Worm (Caenorhabditis elegans) whole organism, late embryonic: ENCODE measurements around the gene T11G6.4.

Experiments used
- C08G9.2 ChIP-seq: sonication (generic microtip); optimal IDR thresholded peaks from 2 replicates; lab custom pipeline; 2016; ENCODE audit warnings: mild to moderate bottlenecking, missing genetic modification characterization, moderate library complexity, missing compliant biosample characterization
- Y22D7AL.16 ChIP-seq: sonication (generic microtip); optimal IDR thresholded peaks from 2 replicates; lab custom pipeline; 2016; ENCODE audit warnings: missing genetic modification characterization, missing compliant biosample characterization
- ama-1 ChIP-seq: fragments of 150-350 bp; optimal IDR thresholded peaks from 2 replicates; lab custom pipeline; 2014
- ceh-14 ChIP-seq: sonication (generic microtip); optimal IDR thresholded peaks from 2 replicates; lab custom pipeline; 2016; ENCODE audit warnings: missing genotype, missing genetic modification characterization, missing compliant biosample characterization
- ceh-18 ChIP-seq: sonication (generic microtip); optimal IDR thresholded peaks from 2 replicates; lab custom pipeline; 2016; ENCODE audit warnings: missing genetic modification characterization, missing compliant biosample characterization
- ceh-2 ChIP-seq: sonication (generic microtip); optimal IDR thresholded peaks from 2 replicates; lab custom pipeline; 2016; ENCODE audit warnings: missing genotype, missing genetic modification characterization, missing compliant biosample characterization
- ceh-34 ChIP-seq: sonication (generic microtip); optimal IDR thresholded peaks from 2 replicates; lab custom pipeline; 2016; ENCODE audit warnings: mild to moderate bottlenecking, missing genetic modification characterization, missing compliant biosample characterization
- ceh-9 ChIP-seq: sonication (generic microtip); optimal IDR thresholded peaks from 2 replicates; lab custom pipeline; 2016; ENCODE audit warnings: mild to moderate bottlenecking, missing genetic modification characterization, inconsistent platforms, missing compliant biosample characterization
- che-1 ChIP-seq: sonication (generic microtip); optimal IDR thresholded peaks from 2 replicates; lab custom pipeline; 2016; ENCODE audit warnings: mild to moderate bottlenecking, missing genetic modification characterization, missing compliant biosample characterization
- dve-1 ChIP-seq: sonication (generic microtip); optimal IDR thresholded peaks from 2 replicates; lab custom pipeline; 2017; ENCODE audit warnings: antibody characterized with exemption, mild to moderate bottlenecking, missing genetic modification characterization, missing compliant biosample characterization
- elt-4 ChIP-seq: sonication (generic microtip); optimal IDR thresholded peaks from 2 replicates; lab custom pipeline; 2016; ENCODE audit warnings: missing genetic modification characterization, missing compliant biosample characterization
- ets-4 ChIP-seq: sonication (generic microtip); optimal IDR thresholded peaks from 2 replicates; lab custom pipeline; 2016; ENCODE audit warnings: missing genetic modification characterization, missing compliant biosample characterization
- gmeb-2 ChIP-seq: sonication (generic microtip); optimal IDR thresholded peaks from 2 replicates; lab custom pipeline; 2016; ENCODE audit warnings: missing genetic modification characterization, inconsistent platforms, missing compliant biosample characterization
- hlh-15 ChIP-seq: sonication (generic microtip); optimal IDR thresholded peaks from 2 replicates; lab custom pipeline; 2016; ENCODE audit warnings: missing genetic modification characterization, missing compliant biosample characterization
- hlh-6 ChIP-seq: sonication (generic microtip); optimal IDR thresholded peaks from 2 replicates; lab custom pipeline; 2016; ENCODE audit warnings: missing genotype, missing genetic modification characterization, missing compliant biosample characterization
- hlh-8 ChIP-seq: sonication (generic microtip); optimal IDR thresholded peaks from 2 replicates; lab custom pipeline; 2016; ENCODE audit warnings: missing genotype, missing genetic modification characterization, missing compliant biosample characterization
- mec-3 ChIP-seq: sonication (generic microtip); optimal IDR thresholded peaks from 2 replicates; lab custom pipeline; 2016; ENCODE audit warnings: borderline replicate concordance, missing genetic modification characterization, missing compliant biosample characterization
- nfya-1 ChIP-seq: sonication (generic microtip); optimal IDR thresholded peaks from 2 replicates; lab custom pipeline; 2017; ENCODE audit warnings: missing genetic modification characterization, mild to moderate bottlenecking, missing compliant biosample characterization, antibody characterized with exemption, moderate library complexity
- nhr-232 ChIP-seq: sonication (generic microtip); optimal IDR thresholded peaks from 2 replicates; lab custom pipeline; 2016; ENCODE audit warnings: missing genetic modification characterization, missing compliant biosample characterization
- npax-4 ChIP-seq: sonication (generic microtip); optimal IDR thresholded peaks from 2 replicates; lab custom pipeline; 2016; ENCODE audit warnings: missing genetic modification characterization, missing compliant biosample characterization
- pag-3 ChIP-seq: sonication (generic microtip); optimal IDR thresholded peaks from 2 replicates; lab custom pipeline; 2016; ENCODE audit warnings: missing compliant biosample characterization, missing genetic modification characterization, borderline replicate concordance
- pat-9 ChIP-seq: fragments of 200-800 bp; sonication (Bioruptor generic); optimal IDR thresholded peaks from 2 replicates; lab custom pipeline; 2018; ENCODE audit warnings: mild to moderate bottlenecking, missing genetic modification characterization, moderate library complexity, missing compliant biosample characterization
- pha-4 ChIP-seq: fragments of 150-350 bp; optimal IDR thresholded peaks from 2 replicates; lab custom pipeline; 2018; ENCODE audit warnings: missing biosample characterization, missing genetic modification reagents, missing genetic modification characterization
- pros-1 ChIP-seq: fragments of 150-350 bp; optimal IDR thresholded peaks from 2 replicates; lab custom pipeline; 2014; ENCODE audit warnings: missing biosample characterization, missing genetic modification reagents, missing genetic modification characterization
- rnt-1 ChIP-seq: sonication (generic microtip); optimal IDR thresholded peaks from 2 replicates; lab custom pipeline; 2016; ENCODE audit warnings: missing genetic modification characterization, missing compliant biosample characterization
- sdc-2 ChIP-seq: sonication (generic microtip); optimal IDR thresholded peaks from 2 replicates; lab custom pipeline; 2016; ENCODE audit warnings: missing genotype, missing genetic modification characterization, missing compliant biosample characterization
- sox-2 ChIP-seq: fragments of 200-800 bp; sonication (Bioruptor generic); IDR thresholded peaks from 2 replicates; pipeline ENCODE4 v1.3.6; 2022; ENCODE audit warnings: missing genetic modification reagents, missing genetic modification characterization, missing compliant biosample characterization
- tbx-2 ChIP-seq: sonication (generic microtip); optimal IDR thresholded peaks from 2 replicates; lab custom pipeline; 2016; ENCODE audit warnings: missing genetic modification characterization, missing compliant biosample characterization
- unc-42 ChIP-seq: sonication (generic microtip); optimal IDR thresholded peaks from 2 replicates; lab custom pipeline; 2016; ENCODE audit warnings: missing genotype, missing genetic modification characterization, missing compliant biosample characterization
- unc-55 ChIP-seq: sonication (generic microtip); optimal IDR thresholded peaks from 2 replicates; lab custom pipeline; 2017; ENCODE audit warnings: missing biosample characterization, missing genetic modification reagents, missing genetic modification characterization
- unc-86 ChIP-seq: sonication (generic microtip); optimal IDR thresholded peaks from 2 replicates; lab custom pipeline; 2016; ENCODE audit warnings: missing genetic modification characterization, missing compliant biosample characterization

The T11G6.4 gene

DNA sequence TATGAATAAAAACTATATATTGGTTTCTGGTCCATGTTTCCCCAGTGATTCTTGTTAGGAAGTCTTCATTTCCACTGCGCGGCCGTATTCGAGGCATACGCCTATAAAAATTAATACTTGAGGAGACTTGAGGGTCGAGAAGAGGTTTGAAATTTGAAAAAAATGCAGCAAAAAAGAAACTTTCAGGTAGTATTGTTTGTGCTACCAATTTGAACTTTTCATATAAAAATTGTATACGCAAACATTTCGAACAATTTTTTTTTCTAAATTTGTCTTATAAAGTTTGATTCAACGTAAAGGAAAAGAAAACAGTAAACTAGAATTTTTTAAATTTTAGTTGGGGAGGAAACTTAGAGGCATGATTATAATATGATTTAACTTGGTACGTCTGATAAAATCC, at the start of gene T11G6.4:
TSS of gene T11G6.4 (minus strand) at position 101 of the 400 bp plus-strand sequence.
- no peak for TF ChIP-seq ceh-14 (tag; lab: Kevin White, UChicago)
- TF ChIP-seq ceh-2 (tag; lab: Kevin White, UChicago) = no peak
- TF ChIP-seq mec-3 (tag; lab: Kevin White, UChicago) = no peak
- TF ChIP-seq hlh-6 (tag; lab: Kevin White, UChicago) = no peak
- TF ChIP-seq, all 69 proteins: peak for 0

DNA sequence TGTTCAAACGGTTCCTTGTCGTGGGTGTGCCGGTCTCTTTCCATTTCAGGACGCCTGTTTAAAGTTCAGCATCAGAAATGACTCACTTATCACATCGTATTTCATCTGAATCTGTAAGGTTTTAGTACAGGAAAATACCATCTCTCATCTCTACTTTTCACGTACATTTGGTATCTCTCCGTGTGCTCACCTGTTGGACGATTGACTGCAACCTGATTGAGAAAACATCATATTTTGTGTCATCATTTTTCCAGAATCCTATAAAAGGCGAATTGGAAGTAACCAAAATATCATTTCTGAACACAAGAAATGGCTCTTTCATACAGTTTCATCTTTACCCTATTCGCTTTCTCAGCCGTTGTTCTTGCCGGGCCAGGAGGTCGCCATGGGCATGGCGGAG, 48.4 kb upstream of the T11G6.4 start, which contains the start of gene srlf-30:
TSS of gene srlf-30 (plus strand) at position 301 of the 400 bp plus-strand sequence.
- TF ChIP-seq rnt-1 (tag; lab: Kevin White, UChicago) (no peak), che-1 (no peak), nhr-232 (tag; lab: Kevin White, UChicago) (no peak), npax-4 (tag; lab: Kevin White, UChicago) (no peak), dve-1 (no peak), pag-3 (no peak), C08G9.2 (tag; lab: Kevin White, UChicago) (no peak), ama-1 (lab: Kevin White, UChicago) (no peak), pat-9 (no peak), pha-4 (tag; lab: Kevin White, UChicago) (no peak), sdc-2 (tag; lab: Kevin White, UChicago) (no peak), elt-4 (tag; lab: Kevin White, UChicago) (no peak), Y22D7AL.16 (tag; lab: Kevin White, UChicago) (no peak)
- TF ChIP-seq, all 69 proteins: peak for 0

DNA sequence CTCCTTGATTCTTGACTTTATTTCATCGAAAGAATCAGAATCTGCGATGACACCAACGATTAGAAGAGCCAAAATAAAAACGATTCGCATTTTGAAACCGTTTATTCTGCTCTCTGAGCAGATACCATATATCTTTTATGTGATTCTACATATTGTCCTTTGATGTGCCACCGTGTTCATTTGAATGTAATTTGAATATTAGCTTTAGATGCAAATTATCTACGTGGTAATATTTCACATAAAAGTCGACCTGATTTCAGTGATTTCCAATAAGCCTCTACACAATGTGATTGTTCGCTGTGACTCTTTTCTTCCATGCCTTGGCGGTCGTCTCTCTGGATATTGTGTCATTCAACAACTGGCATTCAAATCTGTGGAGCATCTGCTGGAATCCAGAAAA, 47.4 kb upstream of the T11G6.4 start, which contains the start of the genes F13E9.9 and F13E9.19:
TSS of gene F13E9.9 (minus strand) at position 101 of the 400 bp plus-strand sequence.
TSS of gene F13E9.19 (plus strand) at position 316 of the 400 bp plus-strand sequence.
- TF ChIP-seq unc-42 (tag; lab: Kevin White, UChicago) = no peak
- no peak for TF ChIP-seq ceh-18 (tag; lab: Kevin White, UChicago)

DNA sequence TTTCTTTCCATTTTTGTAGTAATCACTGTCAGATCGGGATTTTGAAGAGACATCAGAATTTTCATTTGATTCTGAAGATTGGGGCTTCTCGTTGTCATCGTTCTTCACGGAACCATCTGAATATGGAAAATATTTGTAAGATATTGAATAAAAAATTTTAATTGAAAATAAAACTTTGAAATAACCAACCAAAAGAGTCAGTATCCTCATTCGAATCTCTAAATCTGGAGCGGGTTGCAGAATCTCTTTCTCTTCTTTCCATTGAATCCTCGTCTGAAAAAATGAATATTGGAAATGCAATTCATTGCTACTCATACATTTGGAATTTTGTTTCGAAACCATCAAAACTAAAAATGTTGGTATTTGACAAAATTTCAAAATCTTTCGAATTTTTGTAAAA, 46.4 kb upstream of the T11G6.4 start:
- TF ChIP-seq unc-55 (GFP tag; lab: Kevin White, UChicago) = no peak

DNA sequence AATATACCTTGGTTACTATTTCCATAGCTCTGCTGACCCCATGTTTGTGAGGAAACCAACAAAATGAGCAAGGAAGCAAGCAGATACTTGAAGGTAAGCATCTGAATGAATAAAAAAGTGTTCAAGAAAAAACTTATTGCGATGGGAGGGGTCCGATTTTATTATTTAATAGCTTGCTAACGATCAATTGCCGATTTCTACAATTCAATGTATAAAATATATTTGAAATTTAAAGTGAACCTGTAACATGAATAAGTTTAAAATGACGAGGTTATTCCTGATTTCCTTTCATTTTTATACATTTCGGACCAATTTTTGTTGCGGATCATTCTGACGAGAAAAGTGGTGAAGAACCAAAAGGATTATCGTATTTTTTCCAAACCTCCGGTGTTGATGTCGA, 44.8 kb upstream of the T11G6.4 start, which contains the start of gene srlf-13:
TSS of gene srlf-13 (minus strand) at position 101 of the 400 bp plus-strand sequence.
- no peak for TF ChIP-seq npax-4 (tag; lab: Kevin White, UChicago)
- TF ChIP-seq unc-86 = no peak
- TF ChIP-seq hlh-8 (tag; lab: Kevin White, UChicago) = no peak
- TF ChIP-seq tbx-2 = no peak
- no peak for TF ChIP-seq pha-4 (tag; lab: Kevin White, UChicago)
- TF ChIP-seq pag-3 = no peak
- no peak for TF ChIP-seq ceh-9
- TF ChIP-seq ceh-34 = no peak
- TF ChIP-seq ets-4 (tag; lab: Kevin White, UChicago) = no peak
- TF ChIP-seq sdc-2 (tag; lab: Kevin White, UChicago) = no peak
- TF ChIP-seq pros-1 (tag; lab: Kevin White, UChicago) = no peak
- TF ChIP-seq gmeb-2 (tag; lab: Kevin White, UChicago) = no peak
- no peak for TF ChIP-seq hlh-6 (tag; lab: Kevin White, UChicago)
- no peak for TF ChIP-seq nfya-1 (tag; lab: Kevin White, UChicago)

DNA sequence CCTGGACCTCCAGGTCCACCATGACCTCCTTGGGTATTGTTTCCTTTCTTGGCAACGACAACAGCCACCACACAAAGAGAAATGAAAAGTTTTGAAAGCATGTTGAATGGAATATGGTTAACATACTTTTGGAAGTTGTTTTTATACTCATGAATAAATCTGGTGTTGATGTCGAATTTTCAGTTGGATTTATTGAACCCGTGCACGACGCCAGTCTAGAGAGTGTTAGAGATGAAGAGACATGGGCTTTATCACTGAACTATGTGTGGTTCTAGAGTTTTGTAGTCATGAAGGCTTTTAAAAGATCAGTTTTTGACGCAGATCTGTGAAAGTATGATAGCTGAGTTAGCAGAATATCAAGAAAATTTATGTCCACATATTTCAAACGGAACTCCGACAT, 42.5 kb upstream of the T11G6.4 start, which contains the start of gene srlf-14:
TSS of gene srlf-14 (minus strand) at position 101 of the 400 bp plus-strand sequence.
- TF ChIP-seq hlh-15 (tag; lab: Kevin White, UChicago) (no peak), sox-2 (GFP tag; lab: Robert Waterston, UW) (no peak), nhr-232 (tag; lab: Kevin White, UChicago) (no peak), gmeb-2 (tag; lab: Kevin White, UChicago) (no peak)
